Fruit fly (Drosophila melanogaster) whole organism, embryonic: ENCODE results near the gene Dhod.

Experiments
- Ada2b ChIP-seq: fragments of 200-800 bp; sonication (Bioruptor generic); IDR thresholded peaks from 2 replicates; pipeline ENCODE4 v1.3.6; 2022; ENCODE audit warnings: missing biosample characterization, missing genetic modification characterization
- Adf1 ChIP-seq: fragments of 200-800 bp; sonication (Bioruptor generic); IDR thresholded peaks from 2 replicates; pipeline ENCODE4 v1.3.6; 2022; ENCODE audit warnings: missing biosample characterization, missing genetic modification characterization
- Asciz ChIP-seq: fragments of 200-800 bp; sonication (Bioruptor generic); optimal IDR thresholded peaks from 2 replicates; lab custom pipeline; 2017; ENCODE audit warnings: missing biosample characterization, mild to moderate bottlenecking, missing genetic modification characterization, missing genetic modification reagents
- CG11723 ChIP-seq: fragments of 200-800 bp; sonication (Bioruptor generic); optimal IDR thresholded peaks from 2 replicates; lab custom pipeline; 2017; ENCODE audit warnings: missing biosample characterization, mild to moderate bottlenecking, missing genetic modification characterization
- CG12299 ChIP-seq: fragments of 200-800 bp; sonication (Bioruptor generic); optimal IDR thresholded peaks from 2 replicates; lab custom pipeline; 2018; ENCODE audit warnings: missing biosample characterization, mild to moderate bottlenecking, missing genetic modification characterization
- CG13894 ChIP-seq: fragments of 200-800 bp; sonication (Bioruptor generic); optimal IDR thresholded peaks from 3 replicates; lab custom pipeline; 2018; ENCODE audit warnings: missing biosample characterization, mild to moderate bottlenecking, missing genetic modification characterization, moderate library complexity
- CG14667 ChIP-seq: fragments of 200-800 bp; sonication (Bioruptor generic); IDR thresholded peaks from 2 replicates; pipeline ENCODE4 v1.3.6; 2022; ENCODE audit warnings: missing biosample characterization, missing genetic modification characterization
- CG14860 ChIP-seq: fragments of 200-800 bp; sonication (Bioruptor generic); IDR thresholded peaks from 3 replicates; pipeline ENCODE4 v1.3.6; 2022; ENCODE audit warnings: missing biosample characterization, missing genetic modification characterization; ENCODE audit not compliant: partially characterized antibody
- CG15073 ChIP-seq: fragments of 200-800 bp; sonication (Bioruptor generic); optimal IDR thresholded peaks from 2 replicates; lab custom pipeline; 2016; ENCODE audit warnings: missing biosample characterization, missing genetic modification characterization
- CG15479 ChIP-seq: fragments of 200-800 bp; sonication (Bioruptor generic); optimal IDR thresholded peaks from 3 replicates; lab custom pipeline; 2019; ENCODE audit warnings: missing biosample characterization, mild to moderate bottlenecking, missing genetic modification characterization, moderate library complexity
- CG15514 ChIP-seq: fragments of 200-800 bp; sonication (Bioruptor generic); optimal IDR thresholded peaks from 3 replicates; lab custom pipeline; 2017; ENCODE audit warnings: missing biosample characterization, missing genetic modification characterization, mild to moderate bottlenecking, moderate library complexity, missing genetic modification reagents
- CG16813 ChIP-seq: fragments of 200-800 bp; sonication (Bioruptor generic); IDR thresholded peaks from 3 replicates; pipeline ENCODE4 v1.3.6; 2022; ENCODE audit warnings: missing biosample characterization, missing genetic modification characterization; ENCODE audit not compliant: partially characterized antibody
- CG17385 ChIP-seq: fragments of 200-800 bp; sonication (Bioruptor generic); optimal IDR thresholded peaks from 3 replicates; lab custom pipeline; 2018; ENCODE audit warnings: missing biosample characterization, mild to moderate bottlenecking, missing genetic modification characterization
- CG17568 ChIP-seq: fragments of 200-800 bp; sonication (Bioruptor generic); optimal IDR thresholded peaks from 2 replicates; lab custom pipeline; 2018; ENCODE audit warnings: missing biosample characterization, mild to moderate bottlenecking, missing genetic modification characterization, moderate library complexity
- CG17612 ChIP-seq: fragments of 200-800 bp; sonication (Bioruptor generic); IDR thresholded peaks from 2 replicates; pipeline ENCODE4 v1.3.6; 2022; ENCODE audit warnings: missing biosample characterization, missing genetic modification characterization
- CG17912 ChIP-seq: fragments of 200-800 bp; sonication (Bioruptor generic); optimal IDR thresholded peaks from 2 replicates; lab custom pipeline; 2018; ENCODE audit warnings: missing biosample characterization, mild to moderate bottlenecking, missing genetic modification characterization
- CG1832 ChIP-seq: fragments of 200-800 bp; sonication (Bioruptor generic); optimal IDR thresholded peaks from 2 replicates; lab custom pipeline; 2017; ENCODE audit warnings: missing biosample characterization, mild to moderate bottlenecking, missing genetic modification characterization, inconsistent platforms
- CG2199 ChIP-seq: fragments of 200-800 bp; sonication (Bioruptor generic); IDR thresholded peaks from 3 replicates; pipeline ENCODE4 v1.3.6; 2022; ENCODE audit warnings: missing biosample characterization, missing genetic modification characterization
- CG2889 ChIP-seq: fragments of 200-800 bp; sonication (Bioruptor generic); IDR thresholded peaks from 3 replicates; pipeline ENCODE4 v1.3.6; 2022; ENCODE audit warnings: missing biosample characterization, missing genetic modification characterization
- CG6854 ChIP-seq: fragments of 200-800 bp; sonication (Bioruptor generic); optimal IDR thresholded peaks from 3 replicates; lab custom pipeline; 2017; ENCODE audit warnings: missing biosample characterization, mild to moderate bottlenecking, missing genetic modification characterization
- CG8359 ChIP-seq: fragments of 200-800 bp; sonication (Bioruptor generic); optimal IDR thresholded peaks from 2 replicates; lab custom pipeline; 2017; ENCODE audit warnings: missing biosample characterization, mild to moderate bottlenecking, missing genetic modification characterization, borderline replicate concordance
- Chrac-16 ChIP-seq: fragments of 200-800 bp; sonication (Bioruptor generic); optimal IDR thresholded peaks from 3 replicates; lab custom pipeline; 2016; ENCODE audit warnings: missing biosample characterization, missing genetic modification characterization
- CoRest ChIP-seq: fragments of 200-800 bp; sonication (Bioruptor generic); optimal IDR thresholded peaks from 3 replicates; lab custom pipeline; 2018; ENCODE audit warnings: missing biosample characterization, mild to moderate bottlenecking, missing genetic modification characterization, moderate library complexity
- Hr39 ChIP-seq: fragments of >200 bp; optimal IDR thresholded peaks from 2 replicates; lab custom pipeline; 2017
- Hr78 ChIP-seq, 2 experiments: fragments of 200-800 bp in 1 of 2; fragments of >200 bp in 1 of 2; sonication (Bioruptor generic) in 1 of 2; optimal IDR thresholded peaks; 2 replicates each; lab custom pipeline; 2017 to 2019; ENCODE audit warnings: missing biosample characterization in 2 of 2, missing genetic modification characterization in 2 of 2, mild to moderate bottlenecking in 1 of 2, moderate library complexity in 1 of 2
- Lim3 ChIP-seq: fragments of 200-800 bp; sonication (Bioruptor generic); IDR thresholded peaks from 2 replicates; pipeline ENCODE4 v1.3.6; 2022; ENCODE audit warnings: missing biosample characterization, missing genetic modification characterization
- NK7.1 ChIP-seq: fragments of 200-800 bp; sonication (Bioruptor generic); optimal IDR thresholded peaks from 3 replicates; lab custom pipeline; 2016; ENCODE audit warnings: missing biosample characterization, missing genetic modification characterization
- Opbp ChIP-seq: fragments of 200-800 bp; sonication (Bioruptor generic); IDR thresholded peaks from 3 replicates; pipeline ENCODE4 v1.3.6; 2022; ENCODE audit warnings: missing biosample characterization, missing genetic modification characterization; ENCODE audit not compliant: partially characterized antibody
- Six4 ChIP-seq: fragments of 200-800 bp; sonication (Bioruptor generic); optimal IDR thresholded peaks from 2 replicates; lab custom pipeline; 2016; ENCODE audit warnings: missing biosample characterization, missing genetic modification characterization
- Sry-β ChIP-seq: fragments of 200-800 bp; sonication (Bioruptor generic); optimal IDR thresholded peaks from 2 replicates; lab custom pipeline; 2018; ENCODE audit warnings: missing biosample characterization, mild to moderate bottlenecking, missing genetic modification characterization, moderate library complexity
- ase ChIP-seq: fragments of 200-800 bp; sonication (Bioruptor generic); IDR thresholded peaks from 3 replicates; pipeline ENCODE4 v1.3.6; 2022; ENCODE audit warnings: missing biosample characterization, missing genetic modification characterization
- bowl ChIP-seq: fragments of 200-800 bp; sonication (Bioruptor generic); IDR thresholded peaks from 2 replicates; pipeline ENCODE4 v1.3.6; 2022; ENCODE audit warnings: missing biosample characterization, missing genetic modification characterization
- cad ChIP-seq: fragments of >200 bp; optimal IDR thresholded peaks from 2 replicates; lab custom pipeline; 2017; ENCODE audit warnings: missing biosample characterization, missing genetic modification characterization
- cato ChIP-seq: fragments of 200-800 bp; sonication (Bioruptor generic); optimal IDR thresholded peaks from 2 replicates; lab custom pipeline; 2016; ENCODE audit warnings: missing biosample characterization, missing genetic modification characterization, borderline replicate concordance
- crol ChIP-seq: fragments of 200-800 bp; sonication (Bioruptor generic); IDR thresholded peaks from 2 replicates; pipeline ENCODE4 v1.3.6; 2022; ENCODE audit warnings: missing biosample characterization, missing genetic modification characterization
- da ChIP-seq: fragments of 200-800 bp; sonication (Bioruptor generic); optimal IDR thresholded peaks from 2 replicates; lab custom pipeline; 2016; ENCODE audit warnings: missing biosample characterization, missing genetic modification characterization
- dmrt99B ChIP-seq: fragments of 200-800 bp; sonication (Bioruptor generic); optimal IDR thresholded peaks from 2 replicates; lab custom pipeline; 2018; ENCODE audit warnings: missing biosample characterization, mild to moderate bottlenecking, missing genetic modification characterization, moderate library complexity
- fd3F ChIP-seq: fragments of 200-800 bp; sonication (Bioruptor generic); optimal IDR thresholded peaks from 2 replicates; lab custom pipeline; 2018; ENCODE audit warnings: missing biosample characterization, mild to moderate bottlenecking, missing genetic modification characterization, moderate library complexity
- fu2 ChIP-seq: fragments of 200-800 bp; sonication (Bioruptor generic); optimal IDR thresholded peaks from 2 replicates; lab custom pipeline; 2016; ENCODE audit warnings: missing biosample characterization, missing genetic modification characterization
- her ChIP-seq: fragments of 200-800 bp; sonication (Bioruptor generic); optimal IDR thresholded peaks from 2 replicates; lab custom pipeline; 2016; ENCODE audit warnings: missing biosample characterization, missing genetic modification characterization
- hth ChIP-seq: fragments of >200 bp; optimal IDR thresholded peaks from 2 replicates; lab custom pipeline; 2017; ENCODE audit warnings: inconsistent platforms
- org-1 ChIP-seq: fragments of 200-800 bp; sonication (Bioruptor generic); optimal IDR thresholded peaks from 2 replicates; lab custom pipeline; 2017; ENCODE audit warnings: missing biosample characterization, missing genetic modification characterization
- salm ChIP-seq: fragments of 200-800 bp; sonication (Bioruptor generic); optimal IDR thresholded peaks from 2 replicates; lab custom pipeline; 2018; ENCODE audit warnings: missing biosample characterization, mild to moderate bottlenecking, missing genetic modification characterization
- sd ChIP-seq: fragments of 200-800 bp; sonication (Bioruptor generic); optimal IDR thresholded peaks from 3 replicates; lab custom pipeline; 2018; ENCODE audit warnings: missing biosample characterization, mild to moderate bottlenecking, missing genetic modification characterization, moderate library complexity
- sim ChIP-seq: fragments of 200-800 bp; sonication (Bioruptor generic); IDR thresholded peaks from 2 replicates; pipeline ENCODE4 v1.3.6; 2022; ENCODE audit warnings: missing biosample characterization, missing genetic modification characterization
- tll ChIP-seq, 2 experiments: fragments of 200-800 bp in 1 of 2; fragments of >200 bp in 1 of 2; sonication (Bioruptor generic) in 1 of 2; optimal IDR thresholded peaks; 2 replicates each; lab custom pipeline; 2017 to 2019; ENCODE audit warnings: missing biosample characterization in 2 of 2, missing genetic modification characterization in 2 of 2, mild to moderate bottlenecking in 1 of 2, moderate library complexity in 1 of 2
- tx ChIP-seq: fragments of 200-800 bp; sonication (Bioruptor generic); optimal IDR thresholded peaks from 2 replicates; lab custom pipeline; 2016; ENCODE audit warnings: missing biosample characterization, missing genetic modification characterization
- z ChIP-seq: fragments of 200-800 bp; sonication (Bioruptor generic); IDR thresholded peaks from 3 replicates; pipeline ENCODE4 v1.3.6; 2022; ENCODE audit warnings: missing biosample characterization, missing genetic modification characterization
- zen ChIP-seq: fragments of 200-800 bp; sonication (Bioruptor generic); optimal IDR thresholded peaks from 3 replicates; lab custom pipeline; 2018; ENCODE audit warnings: missing biosample characterization, mild to moderate bottlenecking, missing genetic modification characterization, moderate library complexity
- zen2 ChIP-seq: fragments of 200-800 bp; sonication (Bioruptor generic); IDR thresholded peaks from 3 replicates; pipeline ENCODE4 v1.3.6; 2022; ENCODE audit warnings: missing biosample characterization, missing genetic modification characterization; ENCODE audit not compliant: partially characterized antibody

The Dhod gene

dm6 chr3R:8700660-8701059 lies 47.9 kb upstream of the Dhod start (continued):
- TF ChIP-seq org-1 (no peak), tll (GFP tag; optimal IDR thresholded peaks at IDR 0.05; lab: Kevin White, UChicago) (peak in 1 of 2 experiments; percentile 4), Chrac-16 (GFP tag; lab: Kevin White, UChicago) (no peak), CG6854 (GFP tag; lab: Kevin White, UChicago) (no peak), crol (no peak), ase (GFP tag; lab: Robert Waterston, UW) (no peak), CG13894 (no peak), Six4 (GFP tag; lab: Kevin White, UChicago) (no peak), salm (tag; lab: Kevin White, UChicago) (no peak), zen2 (no peak), cad (GFP tag; lab: Kevin White, UChicago) (peak; percentile 79), fu2 (no peak), CG15073 (no peak)
- TF ChIP-seq, all 482 proteins: peak for 4

dm6 chr3R:8699230-8699629 lies 46.5 kb upstream of the Dhod start:
- TF ChIP-seq CG14860 (no peak), tll (GFP tag; optimal IDR thresholded peaks at IDR 0.05; lab: Kevin White, UChicago) (peak in 1 of 2 experiments; percentile 93), zen (tag; lab: Kevin White, UChicago) (peak; percentile 76), CoRest (no peak), CG14667 (no peak), Ada2b (GFP tag; lab: Robert Waterston, UW) (no peak), Opbp (GFP tag; lab: Robert Waterston, UW) (no peak), Chrac-16 (GFP tag; lab: Kevin White, UChicago) (no peak), Asciz (no peak), her (no peak), tx (GFP tag; lab: Kevin White, UChicago) (no peak), Sry-β (GFP tag; lab: Kevin White, UChicago) (no peak), salm (tag; lab: Kevin White, UChicago) (no peak), bowl (no peak), da (GFP tag; lab: Kevin White, UChicago) (no peak), fd3F (GFP tag; lab: Kevin White, UChicago) (no peak), CG12299 (no peak), CG17912 (GFP tag; lab: Kevin White, UChicago) (no peak), CG2889 (GFP tag; lab: Robert Waterston, UW) (no peak), CG15479 (GFP tag; lab: Kevin White, UChicago) (peak; percentile 88), CG2199 (GFP tag; lab: Robert Waterston, UW) (no peak)
- TF ChIP-seq, all 482 proteins: peak for 3

- TF ChIP-seq hth (lab: Kevin White, UChicago) (no peak), z (peak; percentile 97), sim (GFP tag; lab: Robert Waterston, UW) (no peak), Lim3 (no peak), sd (tag; lab: Kevin White, UChicago) (no peak), Hr78 (GFP tag; optimal IDR thresholded peaks at IDR 0.05; lab: Kevin White, UChicago) (no peak), CG16813 (GFP tag; lab: Robert Waterston, UW) (peak; percentile 27; the same call in 1 of the 3 replicates), CG17612 (GFP tag; lab: Robert Waterston, UW) (no peak), CG15514 (no peak), CG11723 (GFP tag; lab: Kevin White, UChicago) (no peak), CG17568 (GFP tag; lab: Kevin White, UChicago) (no peak), CG8359 (GFP tag; lab: Kevin White, UChicago) (no peak), Hr39 (lab: Kevin White, UChicago) (no peak), NK7.1 (GFP tag; lab: Kevin White, UChicago) (no peak), CG17385 (GFP tag; lab: Kevin White, UChicago) (no peak), cato (GFP tag; lab: Kevin White, UChicago) (no peak), CG1832 (peak; percentile 20), Adf1 (GFP tag; lab: Robert Waterston, UW) (no peak), dmrt99B (tag; lab: Kevin White, UChicago) (no peak)
Observed at dm6 chr3R:8697772-8698259, 45.1 kb upstream of the Dhod start, which contains the start of gene hb. hb (minus strand) TSS chr3R:8697822.
